Fruit fly (Drosophila melanogaster) S2 (cell line): ENCODE measurements around the gene Muc30E.

Source experiments
- CG8478 ChIP-seq: fragments of >200 bp; optimal IDR thresholded peaks from 2 replicates; lab custom pipeline; 2018
- CTCF ChIP-seq, 2 experiments: fragments of >200 bp; optimal IDR thresholded peaks; 2 replicates each; lab custom pipeline; 2018

- TF ChIP-seq CG8478 (no peak), CTCF (optimal IDR thresholded peaks at IDR 0.05; lab: Kevin White, UChicago) (no peak)
Measured at dm6 chr2L:9924765-9925164, 21.8 kb upstream of the Muc30E start, which contains the start of the genes TbCMF46 and CG42366.
